Worm (Caenorhabditis elegans) whole organism, L4 larva: ENCODE data around the gene C38D4.7.

Experiments
- ama-1 ChIP-seq: fragments of 150-350 bp; optimal IDR thresholded peaks from 2 replicates; lab custom pipeline; 2014; ENCODE audit warnings: inconsistent platforms, mixed read lengths
- mdt-29 ChIP-seq: fragments of 200-800 bp; sonication (Bioruptor generic); IDR thresholded peaks from 2 replicates; pipeline ENCODE4 v1.3.6; 2022; ENCODE audit warnings: missing genetic modification reagents, missing genetic modification characterization, missing compliant biosample characterization
- pqm-1 ChIP-seq: sonication (generic microtip); optimal IDR thresholded peaks from 2 replicates; lab custom pipeline; 2017; ENCODE audit warnings: missing biosample characterization, missing genetic modification characterization
- skn-1 ChIP-seq: fragments of 150-350 bp; optimal IDR thresholded peaks from 2 replicates; lab custom pipeline; 2014; ENCODE audit warnings: missing biosample characterization, missing genetic modification characterization
- unc-130 ChIP-seq: sonication (generic microtip); optimal IDR thresholded peaks from 2 replicates; lab custom pipeline; 2016; ENCODE audit warnings: missing genetic modification reagents, missing genetic modification characterization, missing compliant biosample characterization

DNA sequence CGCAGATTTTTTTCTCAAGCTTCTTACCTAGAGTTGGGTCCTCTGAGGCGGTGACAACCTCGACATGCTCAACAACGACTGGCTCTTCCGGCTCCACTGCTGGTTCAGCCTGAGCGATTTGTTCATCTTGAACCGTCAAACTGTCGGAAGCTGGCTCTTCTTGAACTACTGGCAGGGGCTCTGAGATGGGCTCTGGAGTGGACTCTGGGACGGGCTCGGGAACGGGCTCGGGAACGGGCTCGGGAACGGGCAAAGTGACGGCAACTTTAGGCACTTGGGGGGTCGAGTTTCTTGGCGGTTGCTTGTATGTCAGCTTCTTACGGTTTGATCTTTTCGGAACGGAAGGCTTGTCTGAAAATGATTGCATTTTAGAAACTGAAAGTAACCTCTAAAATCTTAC is 48.2 kb downstream of the C38D4.7 start:
- TF ChIP-seq skn-1 (tag; lab: Kevin White, UChicago) = no peak
- TF ChIP-seq unc-130 (GFP tag; lab: Kevin White, UChicago) = no peak
- no peak for TF ChIP-seq ama-1
- TF ChIP-seq mdt-29 (GFP tag; lab: Robert Waterston, UW) = no peak
- TF ChIP-seq pqm-1 (tag; lab: Kevin White, UChicago) = no peak
